Worm (Caenorhabditis elegans) whole organism, L4 larva: ENCODE results near the gene C10A4.6.

Experiments used
- D1046.2 ChIP-seq: fragments of 200-800 bp; sonication (Bioruptor generic); IDR thresholded peaks from 2 replicates; pipeline ENCODE4 v1.3.6; 2022; ENCODE audit warnings: missing genetic modification characterization, missing compliant biosample characterization
- F49E8.2 ChIP-seq: sonication (generic microtip); optimal IDR thresholded peaks from 2 replicates; lab custom pipeline; 2016; ENCODE audit warnings: missing compliant biosample characterization, mild to moderate bottlenecking, missing genetic modification characterization, borderline replicate concordance
- R02D3.7 ChIP-seq: fragments of 150-350 bp; sonication (generic microtip); optimal IDR thresholded peaks from 3 replicates; lab custom pipeline; 2014; ENCODE audit warnings: missing biosample characterization, missing genetic modification characterization
- T20F7.1 ChIP-seq: fragments of 200-800 bp; sonication (Bioruptor generic); optimal IDR thresholded peaks from 2 replicates; lab custom pipeline; 2018; ENCODE audit warnings: mild to moderate bottlenecking, missing genetic modification characterization, missing compliant biosample characterization
- Y75B8A.6 ChIP-seq: fragments of 200-800 bp; sonication (Bioruptor generic); IDR thresholded peaks from 2 replicates; pipeline ENCODE4 v1.3.6; 2022; ENCODE audit warnings: missing genetic modification reagents, missing genetic modification characterization, missing compliant biosample characterization
- aha-1 ChIP-seq: fragments of 150-350 bp; peaks from one replicate; lab custom pipeline; 2014; ENCODE audit warnings: missing biosample characterization, missing genetic modification characterization
- ceh-82 ChIP-seq: sonication (generic microtip); optimal IDR thresholded peaks from 2 replicates; lab custom pipeline; 2017; ENCODE audit warnings: missing biosample characterization, missing genetic modification characterization
- cey-2 ChIP-seq: sonication (generic microtip); optimal IDR thresholded peaks from 3 replicates; lab custom pipeline; 2017; ENCODE audit warnings: missing genetic modification characterization, mild to moderate bottlenecking, missing compliant biosample characterization, antibody characterized with exemption, borderline replicate concordance; ENCODE audit not compliant: insufficient read depth
- daf-19 ChIP-seq: fragments of 200-800 bp; sonication (Bioruptor generic); conservative IDR thresholded peaks from 2 replicates; pipeline ENCODE4 v1.3.6; 2022; ENCODE audit warnings: missing genetic modification characterization, missing compliant biosample characterization
- daf-8 ChIP-seq: fragments of 200-800 bp; sonication (Bioruptor generic); IDR thresholded peaks from 2 replicates; pipeline ENCODE4 v1.3.6; 2022; ENCODE audit warnings: missing genetic modification characterization, missing compliant biosample characterization
- dpl-1 ChIP-seq: fragments of 150-350 bp; optimal IDR thresholded peaks from 2 replicates; lab custom pipeline; 2014; ENCODE audit warnings: missing biosample characterization, missing genetic modification reagents, missing genetic modification characterization
- duxl-1 ChIP-seq: sonication (generic microtip); optimal IDR thresholded peaks from 2 replicates; lab custom pipeline; 2016; ENCODE audit warnings: mild to moderate bottlenecking, missing genetic modification characterization, moderate library complexity, missing compliant biosample characterization; ENCODE audit not compliant: poor library complexity
- egl-27 ChIP-seq: sonication (generic microtip); optimal IDR thresholded peaks from 3 replicates; lab custom pipeline; 2017; ENCODE audit warnings: missing biosample characterization, missing genetic modification reagents, missing genetic modification characterization
- egl-43 ChIP-seq: fragments of 200-800 bp; sonication (Bioruptor generic); IDR thresholded peaks from 2 replicates; pipeline ENCODE4 v1.3.6; 2022; ENCODE audit warnings: missing genetic modification reagents, missing genetic modification characterization, missing compliant biosample characterization
- fkh-10 ChIP-seq: fragments of 150-350 bp; optimal IDR thresholded peaks from 2 replicates; lab custom pipeline; 2014; ENCODE audit warnings: missing biosample characterization, missing genetic modification reagents, missing genetic modification characterization
- gei-8 ChIP-seq: fragments of 200-800 bp; sonication (Bioruptor generic); optimal IDR thresholded peaks from 2 replicates; lab custom pipeline; 2018; ENCODE audit warnings: mild to moderate bottlenecking, missing genetic modification characterization, missing compliant biosample characterization
- hlh-11 ChIP-seq: fragments of 200-800 bp; sonication (Bioruptor generic); optimal IDR thresholded peaks from 2 replicates; lab custom pipeline; 2018; ENCODE audit warnings: mild to moderate bottlenecking, missing genetic modification characterization, missing compliant biosample characterization
- hlh-30 ChIP-seq: sonication (generic microtip); optimal IDR thresholded peaks from 2 replicates; lab custom pipeline; 2017; ENCODE audit warnings: antibody characterized with exemption, mild to moderate bottlenecking, missing genetic modification characterization, missing compliant biosample characterization; ENCODE audit not compliant: insufficient read depth
- lsy-2 ChIP-seq, 2 experiments: fragments of 150-350 bp in 1 of 2; sonication (generic microtip) in 1 of 2; optimal IDR thresholded peaks; 2 replicates each; lab custom pipeline; 2014 to 2017; ENCODE audit warnings: missing biosample characterization in 2 of 2, missing genetic modification characterization in 2 of 2
- mdt-29 ChIP-seq: fragments of 200-800 bp; sonication (Bioruptor generic); IDR thresholded peaks from 2 replicates; pipeline ENCODE4 v1.3.6; 2022; ENCODE audit warnings: missing genetic modification reagents, missing genetic modification characterization, missing compliant biosample characterization
- mep-1 ChIP-seq: fragments of 150-350 bp; sonication (generic microtip); optimal IDR thresholded peaks from 3 replicates; lab custom pipeline; 2014; ENCODE audit warnings: missing biosample characterization, missing genetic modification characterization
- nhr-11 ChIP-seq: fragments of 150-350 bp; optimal IDR thresholded peaks from 2 replicates; lab custom pipeline; 2014; ENCODE audit warnings: missing biosample characterization, missing genetic modification characterization
- nhr-237 ChIP-seq: sonication (generic microtip); optimal IDR thresholded peaks from 2 replicates; lab custom pipeline; 2017; ENCODE audit warnings: missing biosample characterization, missing genetic modification characterization
- nhr-41 ChIP-seq: fragments of 200-800 bp; sonication (Bioruptor generic); IDR thresholded peaks from 2 replicates; pipeline ENCODE4 v1.3.6; 2022; ENCODE audit warnings: missing genetic modification reagents, missing genetic modification characterization, missing compliant biosample characterization
- nhr-42 ChIP-seq: fragments of 200-800 bp; sonication (Bioruptor generic); IDR thresholded peaks from 2 replicates; pipeline ENCODE4 v1.3.6; 2022; ENCODE audit warnings: missing genetic modification characterization, missing compliant biosample characterization
- rbr-2 ChIP-seq: sonication (generic microtip); optimal IDR thresholded peaks from 2 replicates; lab custom pipeline; 2016; ENCODE audit warnings: missing genotype, missing genetic modification characterization, missing compliant biosample characterization
- snpc-1.2 ChIP-seq: fragments of 200-800 bp; sonication (Bioruptor generic); IDR thresholded peaks from 2 replicates; pipeline ENCODE4 v1.3.6; 2022; ENCODE audit warnings: missing genetic modification reagents, missing genetic modification characterization, missing compliant biosample characterization
- spr-3 ChIP-seq: fragments of 200-800 bp; sonication (Bioruptor generic); optimal IDR thresholded peaks from 2 replicates; lab custom pipeline; 2018; ENCODE audit warnings: mild to moderate bottlenecking, missing genetic modification characterization, missing compliant biosample characterization
- unc-130 ChIP-seq: sonication (generic microtip); optimal IDR thresholded peaks from 2 replicates; lab custom pipeline; 2016; ENCODE audit warnings: missing genetic modification reagents, missing genetic modification characterization, missing compliant biosample characterization
- unc-62 ChIP-seq, 3 experiments: fragments of 150-350 bp in 1 of 3; sonication (generic microtip); optimal IDR thresholded peaks in 2 of 3; peaks in 1 of 3; 1 replicate in 1 of 3; 2 replicates in 2 of 3; lab custom pipeline; 2014 to 2017; ENCODE audit warnings: missing biosample characterization in 3 of 3, missing genetic modification characterization in 3 of 3, missing genetic modification reagents in 3 of 3, missing genotype in 1 of 3
- vab-7 ChIP-seq: fragments of 200-800 bp; sonication (Bioruptor generic); IDR thresholded peaks from 2 replicates; pipeline ENCODE4 v1.3.6; 2022; ENCODE audit warnings: missing genetic modification reagents, missing genetic modification characterization, missing compliant biosample characterization
- zip-11 ChIP-seq: fragments of 200-800 bp; sonication (Bioruptor generic); IDR thresholded peaks from 2 replicates; pipeline ENCODE4 v1.3.6; 2022; ENCODE audit warnings: missing genetic modification characterization, missing compliant biosample characterization
- ztf-7 ChIP-seq: fragments of 150-350 bp; optimal IDR thresholded peaks from 2 replicates; lab custom pipeline; 2014; ENCODE audit warnings: missing biosample characterization, missing genetic modification characterization

The C10A4.6 gene

DNA sequence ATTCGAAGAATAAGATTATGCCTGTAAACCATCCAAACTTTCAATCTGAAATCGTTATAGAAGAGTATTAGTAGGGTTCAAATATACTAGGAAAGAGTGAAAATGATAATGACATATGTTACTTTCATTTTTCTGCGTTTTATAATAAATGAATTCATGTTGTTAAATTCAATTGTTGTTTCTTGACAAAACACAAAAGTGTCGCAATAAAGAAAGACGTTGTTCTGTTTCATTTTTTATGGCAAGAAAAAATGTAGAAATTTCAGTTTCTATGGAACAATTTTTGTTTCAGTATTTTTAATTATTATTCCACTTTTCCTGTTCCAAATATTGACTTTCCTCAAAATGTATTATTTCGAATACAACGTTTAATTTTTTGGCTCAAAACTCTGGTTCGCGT lies 10.4 kb downstream of the C10A4.6 start, which contains the start of gene C10A4.4:
Gene C10A4.4, plus strand, starts transcription at position 301 of the 400 bp plus-strand sequence.
- no peak for TF ChIP-seq nhr-11
- TF ChIP-seq duxl-1 = no peak
- TF ChIP-seq lsy-2 (tag; optimal IDR thresholded peaks at IDR 0.05; lab: Kevin White, UChicago) = no peak
- no peak for TF ChIP-seq vab-7
- no peak for TF ChIP-seq nhr-237 (tag; lab: Kevin White, UChicago)
- TF ChIP-seq gei-8 = no peak
- TF ChIP-seq daf-8 (GFP tag; lab: Robert Waterston, UW) = no peak
- no peak for TF ChIP-seq ztf-7 (tag; lab: Kevin White, UChicago)
- no peak for TF ChIP-seq mdt-29
- TF ChIP-seq T20F7.1 (GFP tag; lab: Kevin White, UChicago) = no peak
- TF ChIP-seq R02D3.7 (tag; lab: Kevin White, UChicago) = no peak
- no peak for TF ChIP-seq hlh-11 (tag; lab: Kevin White, UChicago)
- no peak for TF ChIP-seq Y75B8A.6
- no peak for TF ChIP-seq unc-130 (GFP tag; lab: Kevin White, UChicago)
- TF ChIP-seq mep-1 (tag; lab: Kevin White, UChicago) = no peak
- no peak for TF ChIP-seq F49E8.2 (tag; lab: Kevin White, UChicago)
- no peak for TF ChIP-seq rbr-2 (tag; lab: Kevin White, UChicago)

DNA sequence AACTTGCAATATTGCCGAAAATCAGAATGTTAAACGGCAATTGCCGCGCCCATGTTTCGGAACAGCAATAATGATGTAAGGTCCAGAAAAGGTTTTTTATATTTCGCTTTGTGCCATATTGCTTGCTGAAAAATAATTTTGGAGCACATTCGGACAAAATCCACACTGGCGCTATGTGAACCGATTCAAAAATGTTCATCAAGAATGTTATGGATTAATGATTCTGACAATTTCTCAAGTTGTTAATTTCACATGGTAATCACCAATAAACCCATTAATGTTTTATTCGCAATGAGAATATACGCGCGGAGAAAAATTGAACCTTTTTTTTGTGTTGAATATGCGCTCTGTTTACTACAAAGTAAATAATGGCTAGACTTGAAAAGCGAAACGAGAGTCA lies 14.2 kb downstream of the C10A4.6 start:
- TF ChIP-seq unc-62 (GFP tag; optimal IDR thresholded peaks at IDR 0.05 in 1 of 2; lab: Kevin White, UChicago) (peak in 1 of 2 experiments; percentile 74), unc-62 (tag; optimal IDR thresholded peaks at IDR 0.05; lab: Kevin White, UChicago) (no peak), egl-43 (no peak), aha-1 (tag; lab: Kevin White, UChicago) (peak; percentile 91), zip-11 (GFP tag; lab: Robert Waterston, UW) (no peak)

DNA sequence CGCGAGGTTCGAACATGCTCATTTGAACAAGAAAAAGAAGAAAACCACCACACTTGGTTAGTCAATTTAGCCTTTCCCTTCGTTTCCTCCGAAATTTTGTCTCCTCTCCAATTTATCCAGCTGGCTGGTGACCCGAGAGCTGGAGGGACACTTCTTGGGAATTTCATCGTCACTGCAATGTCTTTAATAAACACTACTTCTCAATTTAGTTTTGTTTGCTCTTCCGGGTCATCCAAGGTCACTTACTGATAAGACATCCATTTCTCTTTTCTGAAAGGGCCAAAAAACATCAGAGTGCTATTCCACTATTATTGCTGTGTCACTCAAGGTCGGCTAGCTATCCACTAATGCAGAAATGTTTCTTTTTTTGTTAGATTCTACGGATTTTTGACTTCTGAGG lies 15.0 kb downstream of the C10A4.6 start, which contains the start of gene C10A4.3:
Gene C10A4.3, plus strand, starts transcription at position 301 of the 400 bp plus-strand sequence.
- TF ChIP-seq D1046.2 (GFP tag; lab: Robert Waterston, UW) (no peak), unc-130 (GFP tag; lab: Kevin White, UChicago) (no peak), ceh-82 (no peak)

DNA sequence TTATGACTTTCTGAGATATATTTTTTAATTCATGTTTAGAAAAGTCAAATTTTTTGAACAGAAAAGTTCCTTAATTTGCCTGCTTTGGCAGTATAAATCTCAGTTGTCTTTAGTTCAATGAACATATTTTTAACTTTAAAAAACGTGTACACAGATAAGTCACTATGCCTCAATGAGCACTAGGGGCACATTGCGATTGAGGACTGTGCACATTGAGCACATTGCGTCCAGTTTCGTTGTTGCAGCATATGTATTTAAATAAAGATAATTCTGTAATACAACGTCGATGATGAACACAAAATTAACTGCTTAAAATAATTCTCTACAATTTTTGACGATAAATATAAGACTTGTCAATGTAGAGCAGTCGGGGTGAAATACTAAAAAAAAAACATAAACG lies 17.4 kb downstream of the C10A4.6 start:
- no peak for TF ChIP-seq nhr-41 (GFP tag; lab: Robert Waterston, UW)
- TF ChIP-seq aha-1 (tag; lab: Kevin White, UChicago) = no peak
- TF ChIP-seq cey-2 (tag; lab: Kevin White, UChicago) = no peak
- no peak for TF ChIP-seq daf-19 (GFP tag; lab: Robert Waterston, UW)
- no peak for TF ChIP-seq vab-7
- no peak for TF ChIP-seq spr-3 (GFP tag; lab: Kevin White, UChicago)
- TF ChIP-seq hlh-30 = no peak
- no peak for TF ChIP-seq fkh-10 (GFP tag; lab: Kevin White, UChicago)

DNA sequence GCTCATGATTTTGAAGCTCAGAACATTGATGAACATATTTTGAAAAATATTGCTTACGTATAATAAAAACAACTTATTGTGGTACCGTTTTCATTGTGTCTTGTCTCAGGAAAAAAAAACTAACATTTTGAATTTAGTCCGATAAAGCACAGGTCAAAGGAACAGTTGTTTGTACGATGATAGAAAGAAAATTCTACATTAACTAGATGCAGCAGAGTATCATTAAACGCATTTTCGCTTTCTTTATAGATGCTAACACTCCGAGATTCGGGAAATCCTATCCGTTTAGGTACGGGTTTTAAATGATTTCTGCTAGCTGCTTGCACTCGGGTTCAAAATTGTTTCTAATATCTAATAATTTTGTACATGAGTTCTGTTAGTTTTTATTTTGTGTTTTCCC lies 18.7 kb downstream of the C10A4.6 start:
- TF ChIP-seq unc-62 (GFP tag; optimal IDR thresholded peaks at IDR 0.05 in 1 of 2; lab: Kevin White, UChicago) (peak in 1 of 2 experiments; percentile 94), unc-62 (tag; optimal IDR thresholded peaks at IDR 0.05; lab: Kevin White, UChicago) (no peak), dpl-1 (GFP tag; lab: Kevin White, UChicago) (no peak)

DNA sequence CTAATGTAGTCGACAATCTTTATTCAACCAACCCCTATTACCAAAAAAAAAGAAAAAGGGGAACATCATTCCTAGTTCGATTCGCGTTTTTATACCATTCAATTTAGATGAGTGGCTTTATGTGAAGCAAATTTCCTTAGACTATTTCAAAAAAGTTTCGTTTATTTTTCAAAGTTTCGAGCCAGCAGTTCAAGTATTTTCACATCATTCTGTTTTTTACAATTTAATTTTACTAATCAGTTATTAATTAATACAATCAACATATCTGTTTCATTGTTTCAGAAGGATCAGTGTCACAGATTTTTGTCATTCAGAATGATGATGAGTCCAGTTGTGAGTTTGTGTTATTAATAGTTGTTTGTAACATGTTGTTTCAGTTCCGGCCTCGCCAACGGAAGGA lies 19.6 kb downstream of the C10A4.6 start, which contains the start of gene C10A4.2:
Gene C10A4.2, plus strand, starts transcription at position 301 of the 400 bp plus-strand sequence.
- TF ChIP-seq nhr-42 (GFP tag; lab: Robert Waterston, UW) (no peak), gei-8 (no peak), snpc-1.2 (no peak), egl-27 (tag; lab: Kevin White, UChicago) (no peak), hlh-30 (no peak)
